Fruit fly (Drosophila melanogaster) Kc167 (cell line): ENCODE data around the gene CG13994.

Experiments
- Myc ChIP-seq: fragments of >200 bp; optimal IDR thresholded peaks from 2 replicates; lab custom pipeline; 2017; ENCODE audit warnings: missing external identifiers
- Sin3A ChIP-seq: fragments of >200 bp; optimal IDR thresholded peaks from 2 replicates; lab custom pipeline; 2018; ENCODE audit warnings: missing external identifiers
- h ChIP-seq: fragments of >200 bp; optimal IDR thresholded peaks from 3 replicates; lab custom pipeline; 2018; ENCODE audit warnings: missing external identifiers
- insv ChIP-seq: fragments of >200 bp; optimal IDR thresholded peaks from 3 replicates; lab custom pipeline; 2018; ENCODE audit warnings: missing external identifiers
- psq ChIP-seq: fragments of >200 bp; optimal IDR thresholded peaks from 2 replicates; lab custom pipeline; 2017; ENCODE audit warnings: missing external identifiers
- ttk ChIP-seq: sonication (Bioruptor generic); optimal IDR thresholded peaks from 2 replicates; lab custom pipeline; 2017; ENCODE audit warnings: missing external identifiers

CG13994 gene

dm6 chr2L:6092300-6092699 is 29.5 kb downstream of the CG13994 start:
- no peak for TF ChIP-seq ttk (lab: Kevin White, UChicago)
- TF ChIP-seq insv, result no peak
- TF ChIP-seq h (lab: Kevin White, UChicago), result no peak
- TF ChIP-seq psq (lab: Kevin White, UChicago), result no peak
- no peak for TF ChIP-seq Sin3A
- TF ChIP-seq Myc (lab: Kevin White, UChicago), result no peak

dm6 chr2L:6098479-6099269 is 35.9 kb downstream of the CG13994 start, which contains the start of gene CG9175:
CG9175 (minus strand) TSS chr2L:6098966.
- no peak for TF ChIP-seq Sin3A
- no peak for TF ChIP-seq insv
- no peak for TF ChIP-seq psq (lab: Kevin White, UChicago)
- no peak for TF ChIP-seq ttk (lab: Kevin White, UChicago)
- no peak for TF ChIP-seq h (lab: Kevin White, UChicago)
- no peak for TF ChIP-seq Myc (lab: Kevin White, UChicago)

- TF ChIP-seq h (lab: Kevin White, UChicago) (no peak), psq (lab: Kevin White, UChicago) (no peak), insv (no peak), ttk (lab: Kevin White, UChicago) (no peak), Sin3A (no peak), Myc (lab: Kevin White, UChicago) (no peak)
These were observed 36.5 kb downstream of the CG13994 start for dm6 chr2L:6099270-6099644.

dm6 chr2L:6100202-6100689 is 37.5 kb downstream of the CG13994 start, which contains the start of gene stai:
stai (plus strand) TSS chr2L:6100377.
- TF ChIP-seq ttk (lab: Kevin White, UChicago) (no peak), Myc (lab: Kevin White, UChicago) (no peak), Sin3A (no peak), psq (lab: Kevin White, UChicago) (no peak), h (lab: Kevin White, UChicago) (no peak), insv (no peak)

dm6 chr2L:6109313-6109847 is 46.6 kb downstream of the CG13994 start:
- TF ChIP-seq Myc (lab: Kevin White, UChicago) (no peak), h (lab: Kevin White, UChicago) (no peak), psq (lab: Kevin White, UChicago) (no peak), ttk (lab: Kevin White, UChicago) (no peak), Sin3A (no peak), insv (no peak)

dm6 chr2L:6110781-6111180 is 48.0 kb downstream of the CG13994 start:
- TF ChIP-seq ttk (lab: Kevin White, UChicago) (no peak), h (lab: Kevin White, UChicago) (no peak), psq (lab: Kevin White, UChicago) (no peak), insv (no peak), Myc (lab: Kevin White, UChicago) (no peak), Sin3A (no peak)
